Fruit fly (Drosophila melanogaster) whole organism, embryonic: Measurements from ENCODE around the gene CG2841.

Source experiments
- Aef1 ChIP-seq: fragments of 200-800 bp; sonication (Bioruptor generic); IDR thresholded peaks from 3 replicates; pipeline ENCODE4 v1.3.6; 2022; ENCODE audit warnings: missing biosample characterization, missing genetic modification characterization
- CG1024 ChIP-seq: fragments of 200-800 bp; sonication (Bioruptor generic); IDR thresholded peaks from 2 replicates; pipeline ENCODE4 v1.3.6; 2022; ENCODE audit warnings: missing biosample characterization, missing genetic modification characterization
- CG10267 ChIP-seq: fragments of 200-800 bp; sonication (Bioruptor generic); optimal IDR thresholded peaks from 2 replicates; lab custom pipeline; 2018; ENCODE audit warnings: missing biosample characterization, mild to moderate bottlenecking, missing genetic modification characterization, moderate library complexity
- CG10565 ChIP-seq: fragments of 200-800 bp; sonication (Bioruptor generic); optimal IDR thresholded peaks from 3 replicates; lab custom pipeline; 2016; ENCODE audit warnings: missing biosample characterization, mild to moderate bottlenecking, missing genetic modification characterization
- CG11504 ChIP-seq: fragments of 200-800 bp; sonication (Bioruptor generic); optimal IDR thresholded peaks from 3 replicates; lab custom pipeline; 2019; ENCODE audit warnings: missing biosample characterization, mild to moderate bottlenecking, missing genetic modification characterization, moderate library complexity
- CG15479 ChIP-seq: fragments of 200-800 bp; sonication (Bioruptor generic); optimal IDR thresholded peaks from 3 replicates; lab custom pipeline; 2019; ENCODE audit warnings: missing biosample characterization, mild to moderate bottlenecking, missing genetic modification characterization, moderate library complexity
- CG16815 ChIP-seq: fragments of 200-800 bp; sonication (Bioruptor generic); optimal IDR thresholded peaks from 3 replicates; lab custom pipeline; 2017; ENCODE audit warnings: missing biosample characterization, mild to moderate bottlenecking, missing genetic modification characterization
- CG17359 ChIP-seq: fragments of 200-800 bp; sonication (Bioruptor generic); optimal IDR thresholded peaks from 3 replicates; lab custom pipeline; 2018; ENCODE audit warnings: missing biosample characterization, mild to moderate bottlenecking, missing genetic modification characterization, moderate library complexity
- CG17568 ChIP-seq: fragments of 200-800 bp; sonication (Bioruptor generic); optimal IDR thresholded peaks from 2 replicates; lab custom pipeline; 2018; ENCODE audit warnings: missing biosample characterization, mild to moderate bottlenecking, missing genetic modification characterization, moderate library complexity
- CG17912 ChIP-seq: fragments of 200-800 bp; sonication (Bioruptor generic); optimal IDR thresholded peaks from 2 replicates; lab custom pipeline; 2018; ENCODE audit warnings: missing biosample characterization, mild to moderate bottlenecking, missing genetic modification characterization
- CG2875 ChIP-seq: fragments of 200-800 bp; sonication (Bioruptor generic); optimal IDR thresholded peaks from 2 replicates; lab custom pipeline; 2017; ENCODE audit warnings: missing biosample characterization, mild to moderate bottlenecking, missing genetic modification characterization, missing genetic modification reagents
- CG32532 ChIP-seq: fragments of 200-800 bp; sonication (Bioruptor generic); IDR thresholded peaks from 2 replicates; pipeline ENCODE4 v1.3.6; 2022; ENCODE audit warnings: missing biosample characterization, missing genetic modification characterization
- CG33557 ChIP-seq: fragments of 200-800 bp; sonication (Bioruptor generic); optimal IDR thresholded peaks from 2 replicates; lab custom pipeline; 2019; ENCODE audit warnings: missing biosample characterization, mild to moderate bottlenecking, missing genetic modification characterization, moderate library complexity
- CG4404 ChIP-seq: fragments of 200-800 bp; sonication (Bioruptor generic); IDR thresholded peaks from 2 replicates; pipeline ENCODE4 v1.3.6; 2022; ENCODE audit warnings: missing biosample characterization, missing genetic modification characterization
- CG4730 ChIP-seq: fragments of 200-800 bp; sonication (Bioruptor generic); IDR thresholded peaks from 2 replicates; pipeline ENCODE4 v1.3.6; 2022; ENCODE audit warnings: missing biosample characterization, missing genetic modification characterization
- CG6272 ChIP-seq: fragments of 200-800 bp; sonication (Bioruptor generic); IDR thresholded peaks from 2 replicates; pipeline ENCODE4 v1.3.6; 2022; ENCODE audit warnings: missing biosample characterization, missing genetic modification characterization
- CG6791 ChIP-seq: fragments of 200-800 bp; sonication (Bioruptor generic); IDR thresholded peaks from 3 replicates; pipeline ENCODE4 v1.3.6; 2022; ENCODE audit warnings: missing biosample characterization, missing genetic modification characterization; ENCODE audit not compliant: partially characterized antibody
- CG6854 ChIP-seq: fragments of 200-800 bp; sonication (Bioruptor generic); optimal IDR thresholded peaks from 3 replicates; lab custom pipeline; 2017; ENCODE audit warnings: missing biosample characterization, mild to moderate bottlenecking, missing genetic modification characterization
- D ChIP-seq, 2 experiments: fragments of 200-800 bp in 1 of 2; fragments of >200 bp in 1 of 2; sonication (Bioruptor generic) in 1 of 2; optimal IDR thresholded peaks; 2 replicates in 1 of 2; 3 replicates in 1 of 2; lab custom pipeline; 2017; ENCODE audit warnings: mild to moderate bottlenecking in 1 of 2, missing biosample characterization in 1 of 2, missing genetic modification characterization in 1 of 2, missing genetic modification reagents in 1 of 2
- H15 ChIP-seq: fragments of 200-800 bp; sonication (Bioruptor generic); IDR thresholded peaks from 3 replicates; pipeline ENCODE4 v1.3.6; 2022; ENCODE audit warnings: missing biosample characterization, missing genetic modification characterization
- HHEX ChIP-seq: fragments of 200-800 bp; sonication (Bioruptor generic); optimal IDR thresholded peaks from 3 replicates; lab custom pipeline; 2017; ENCODE audit warnings: missing biosample characterization, mild to moderate bottlenecking, missing genetic modification characterization, missing genetic modification reagents
- Kr ChIP-seq: fragments of 200-800 bp; sonication (Bioruptor generic); optimal IDR thresholded peaks from 2 replicates; lab custom pipeline; 2017; ENCODE audit warnings: missing biosample characterization, mild to moderate bottlenecking, missing genetic modification characterization
- Lhr ChIP-seq: fragments of 200-800 bp; sonication (Bioruptor generic); optimal IDR thresholded peaks from 3 replicates; lab custom pipeline; 2017; ENCODE audit warnings: mild to moderate bottlenecking, missing biosample characterization, missing genetic modification reagents, missing genetic modification characterization
- Lpt ChIP-seq: fragments of >200 bp; optimal IDR thresholded peaks from 2 replicates; lab custom pipeline; 2018; ENCODE audit warnings: missing biosample characterization, missing genetic modification characterization
- Med ChIP-seq: fragments of 200-800 bp; sonication (Bioruptor generic); peaks from one replicate; lab custom pipeline; 2016; ENCODE audit warnings: missing biosample characterization, missing genetic modification characterization, mild to moderate bottlenecking, inconsistent platforms, moderate library complexity
- Meics ChIP-seq: fragments of 200-800 bp; sonication (Bioruptor generic); optimal IDR thresholded peaks from 2 replicates; lab custom pipeline; 2017; ENCODE audit warnings: missing biosample characterization, mild to moderate bottlenecking, missing genetic modification characterization
- NFAT ChIP-seq: fragments of 200-800 bp; sonication (Bioruptor generic); IDR thresholded peaks from 2 replicates; pipeline ENCODE4 v1.3.6; 2022; ENCODE audit warnings: missing biosample characterization, missing genetic modification characterization
- Nf-YB ChIP-seq: fragments of 200-800 bp; sonication (Bioruptor generic); optimal IDR thresholded peaks from 3 replicates; lab custom pipeline; 2019; ENCODE audit warnings: missing biosample characterization, mild to moderate bottlenecking, missing genetic modification characterization, moderate library complexity
- Oli ChIP-seq: fragments of 200-800 bp; sonication (Bioruptor generic); optimal IDR thresholded peaks from 2 replicates; lab custom pipeline; 2018; ENCODE audit warnings: missing biosample characterization, mild to moderate bottlenecking, missing genetic modification characterization, moderate library complexity
- Optix ChIP-seq: fragments of 200-800 bp; sonication (Bioruptor generic); IDR thresholded peaks from 3 replicates; pipeline ENCODE4 v1.3.6; 2022; ENCODE audit warnings: missing biosample characterization, missing genetic modification characterization
- Sox102F ChIP-seq: fragments of 200-800 bp; sonication (Bioruptor generic); optimal IDR thresholded peaks from 2 replicates; lab custom pipeline; 2018; ENCODE audit warnings: missing biosample characterization, mild to moderate bottlenecking, missing genetic modification characterization, moderate library complexity
- abd-A ChIP-seq: fragments of 200-800 bp; sonication (Bioruptor generic); optimal IDR thresholded peaks from 3 replicates; lab custom pipeline; 2019; ENCODE audit warnings: missing biosample characterization, mild to moderate bottlenecking, missing genetic modification characterization, moderate library complexity
- az2 ChIP-seq: fragments of 200-800 bp; sonication (Bioruptor generic); optimal IDR thresholded peaks from 3 replicates; lab custom pipeline; 2016; ENCODE audit warnings: missing biosample characterization, missing genetic modification characterization
- bsh ChIP-seq, 2 experiments: fragments of 200-800 bp; sonication (Bioruptor generic); optimal IDR thresholded peaks; 2 replicates each; lab custom pipeline; 2017 to 2018; ENCODE audit warnings: mild to moderate bottlenecking in 2 of 2, missing biosample characterization in 2 of 2, missing genetic modification characterization in 2 of 2, moderate library complexity in 1 of 2
- caup ChIP-seq: fragments of 200-800 bp; sonication (Bioruptor generic); optimal IDR thresholded peaks from 3 replicates; lab custom pipeline; 2017; ENCODE audit warnings: missing biosample characterization, mild to moderate bottlenecking, missing genetic modification characterization, moderate library complexity; ENCODE audit not compliant: severe bottlenecking
- cg ChIP-seq: fragments of 200-800 bp; sonication (Bioruptor generic); optimal IDR thresholded peaks from 3 replicates; lab custom pipeline; 2019; ENCODE audit warnings: missing biosample characterization, mild to moderate bottlenecking, missing genetic modification characterization, moderate library complexity
- danr ChIP-seq: fragments of 200-800 bp; sonication (Bioruptor generic); IDR thresholded peaks from 2 replicates; pipeline ENCODE4 v1.3.6; 2022; ENCODE audit warnings: missing biosample characterization, missing genetic modification characterization
- ems ChIP-seq: fragments of 200-800 bp; sonication (Bioruptor generic); optimal IDR thresholded peaks from 3 replicates; lab custom pipeline; 2016; ENCODE audit warnings: missing biosample characterization, missing genetic modification characterization
- ewg ChIP-seq: fragments of 200-800 bp; sonication (Bioruptor generic); optimal IDR thresholded peaks from 3 replicates; lab custom pipeline; 2017; ENCODE audit warnings: mild to moderate bottlenecking, missing biosample characterization, missing genetic modification reagents, missing genetic modification characterization
- fd3F ChIP-seq: fragments of 200-800 bp; sonication (Bioruptor generic); optimal IDR thresholded peaks from 2 replicates; lab custom pipeline; 2018; ENCODE audit warnings: missing biosample characterization, mild to moderate bottlenecking, missing genetic modification characterization, moderate library complexity
- gcm2 ChIP-seq: fragments of 200-800 bp; sonication (Bioruptor generic); optimal IDR thresholded peaks from 2 replicates; lab custom pipeline; 2016; ENCODE audit warnings: missing biosample characterization, missing genetic modification characterization
- pita ChIP-seq: fragments of 200-800 bp; sonication (Bioruptor generic); optimal IDR thresholded peaks from 2 replicates; lab custom pipeline; 2017; ENCODE audit warnings: missing biosample characterization, mild to moderate bottlenecking, missing genetic modification characterization
- pzg ChIP-seq: fragments of 200-800 bp; sonication (Bioruptor generic); optimal IDR thresholded peaks from 3 replicates; lab custom pipeline; 2018; ENCODE audit warnings: missing biosample characterization, mild to moderate bottlenecking, missing genetic modification characterization, moderate library complexity
- sim ChIP-seq: fragments of 200-800 bp; sonication (Bioruptor generic); IDR thresholded peaks from 2 replicates; pipeline ENCODE4 v1.3.6; 2022; ENCODE audit warnings: missing biosample characterization, missing genetic modification characterization
- sob ChIP-seq: fragments of 200-800 bp; sonication (Bioruptor generic); IDR thresholded peaks from 2 replicates; pipeline ENCODE4 v1.3.6; 2022; ENCODE audit warnings: missing biosample characterization, missing genetic modification characterization
- usp ChIP-seq: fragments of >200 bp; optimal IDR thresholded peaks from 2 replicates; lab custom pipeline; 2017; ENCODE audit warnings: missing biosample characterization, missing genetic modification characterization
- vfl ChIP-seq: fragments of 200-800 bp; sonication (Bioruptor generic); optimal IDR thresholded peaks from 2 replicates; lab custom pipeline; 2016; ENCODE audit warnings: missing biosample characterization, missing genetic modification characterization
- vnd ChIP-seq: fragments of 200-800 bp; sonication (Bioruptor generic); IDR thresholded peaks from 3 replicates; pipeline ENCODE4 v1.3.6; 2022; ENCODE audit warnings: missing biosample characterization, missing genetic modification characterization; ENCODE audit not compliant: partially characterized antibody
- yki ChIP-seq: fragments of >200 bp; optimal IDR thresholded peaks from 3 replicates; lab custom pipeline; 2018

Gene CG2841

DNA sequence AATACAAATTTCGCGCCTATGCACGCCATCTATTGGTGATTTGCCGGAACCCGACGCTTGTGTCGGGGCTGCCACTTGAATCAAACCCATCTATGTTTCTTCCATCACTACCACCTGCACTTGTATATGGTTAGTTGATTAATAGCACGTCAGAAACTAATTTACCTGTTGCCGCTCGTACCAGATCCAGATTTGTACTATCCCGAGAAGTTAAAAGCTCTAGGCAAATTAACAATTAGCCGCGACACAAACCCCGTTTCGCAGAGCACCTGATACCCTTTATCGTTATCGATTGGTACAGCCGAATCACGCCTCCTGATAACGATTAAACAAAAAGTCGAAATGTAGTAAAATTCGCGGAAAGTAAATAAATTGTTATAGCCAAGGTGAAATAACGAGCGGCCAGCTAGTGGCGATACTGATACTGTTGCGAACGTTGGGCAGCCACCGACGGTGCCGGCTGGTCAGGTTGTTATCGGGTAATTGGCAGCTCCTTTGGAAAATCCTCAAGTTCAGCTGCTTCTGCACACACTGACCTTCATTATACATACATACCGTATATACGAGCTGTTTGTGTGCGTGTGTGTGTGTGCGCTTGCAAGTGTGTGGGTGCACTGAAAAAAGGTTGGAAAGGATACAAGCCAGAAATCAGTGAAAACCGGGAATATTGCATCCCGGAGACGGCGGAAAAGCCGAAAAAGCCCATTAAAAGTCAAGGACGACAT is 26.0 kb downstream of the CG2841 start (continued):
- TF ChIP-seq Sox102F (no peak), Aef1 (GFP tag; lab: Robert Waterston, UW) (no peak), gcm2 (GFP tag; lab: Kevin White, UChicago) (no peak), CG15479 (GFP tag; lab: Kevin White, UChicago) (no peak), CG6791 (peak; percentile 83), Lhr (GFP tag; lab: Kevin White, UChicago) (peak; percentile 65), CG6272 (GFP tag; lab: Robert Waterston, UW) (no peak), Med (GFP tag; lab: Kevin White, UChicago) (peak; percentile 78), NFAT (no peak), HHEX (GFP tag; lab: Kevin White, UChicago) (no peak), yki (lab: Kevin White, UChicago) (no peak), Nf-YB (GFP tag; lab: Kevin White, UChicago) (no peak), CG17359 (tag; lab: Kevin White, UChicago) (no peak), vfl (GFP tag; lab: Kevin White, UChicago) (no peak), CG6854 (GFP tag; lab: Kevin White, UChicago) (no peak), H15 (GFP tag; lab: Robert Waterston, UW) (no peak), CG17912 (GFP tag; lab: Kevin White, UChicago) (no peak), CG4730 (GFP tag; lab: Robert Waterston, UW) (no peak), CG2875 (GFP tag; lab: Kevin White, UChicago) (no peak), CG33557 (GFP tag; lab: Kevin White, UChicago) (no peak), Optix (GFP tag; lab: Robert Waterston, UW) (no peak), pita (GFP tag; lab: Kevin White, UChicago) (peak; percentile 82), Kr (GFP tag; lab: Kevin White, UChicago) (no peak), sob (no peak), Oli (no peak), Meics (no peak), CG32532 (GFP tag; lab: Robert Waterston, UW) (no peak), caup (GFP tag; lab: Kevin White, UChicago) (no peak), CG10565 (GFP tag; lab: Kevin White, UChicago) (no peak), CG1024 (GFP tag; lab: Robert Waterston, UW) (no peak), bsh (GFP tag; optimal IDR thresholded peaks at IDR 0.05; lab: Kevin White, UChicago) (no peak), ems (no peak), Lpt (GFP tag; lab: Kevin White, UChicago) (no peak), sim (no peak), CG10267 (tag; lab: Kevin White, UChicago) (peak; percentile 46), pzg (GFP tag; lab: Kevin White, UChicago) (peak; percentile 83), fd3F (GFP tag; lab: Kevin White, UChicago) (no peak), vnd (peak; percentile 49; the same call in 2 of the 3 replicates), usp (GFP tag; lab: Kevin White, UChicago) (no peak), danr (GFP tag; lab: Robert Waterston, UW) (no peak), CG17568 (GFP tag; lab: Kevin White, UChicago) (no peak), CG4404 (no peak), CG11504 (tag; lab: Kevin White, UChicago) (no peak), az2 (GFP tag; lab: Kevin White, UChicago) (no peak), abd-A (tag; lab: Kevin White, UChicago) (no peak), ewg (GFP tag; lab: Kevin White, UChicago) (no peak), cg (peak; percentile 83), D (optimal IDR thresholded peaks at IDR 0.05; lab: Kevin White, UChicago) (peak; percentile 45), D (GFP tag; optimal IDR thresholded peaks at IDR 0.05; lab: Kevin White, UChicago) (no peak), CG16815 (GFP tag; lab: Kevin White, UChicago) (no peak)
